Worm (Caenorhabditis elegans) whole organism, young adult: ENCODE measurements around the gene F36H9.2.

ENCODE experiments used
- B0261.1 ChIP-seq: sonication (generic microtip); optimal IDR thresholded peaks from 2 replicates; lab custom pipeline; 2016; ENCODE audit warnings: mild to moderate bottlenecking, missing genetic modification characterization, moderate library complexity, missing compliant biosample characterization
- B0336.3 ChIP-seq: fragments of 200-800 bp; sonication (Bioruptor generic); IDR thresholded peaks from 2 replicates; pipeline ENCODE4 v1.3.6; 2022; ENCODE audit warnings: missing genetic modification characterization, missing compliant biosample characterization
- C06A6.2 ChIP-seq: fragments of 200-800 bp; sonication (Bioruptor generic); conservative IDR thresholded peaks from 2 replicates; pipeline ENCODE4 v1.3.6; 2022; ENCODE audit warnings: missing genetic modification characterization, missing compliant biosample characterization
- D2030.7 ChIP-seq: fragments of 200-800 bp; sonication (Bioruptor generic); IDR thresholded peaks from 2 replicates; pipeline ENCODE4 v1.3.6; 2022; ENCODE audit warnings: missing genetic modification reagents, missing genetic modification characterization, missing compliant biosample characterization
- F23B12.7 ChIP-seq: sonication (generic microtip); optimal IDR thresholded peaks from 2 replicates; lab custom pipeline; 2017; ENCODE audit warnings: missing genetic modification characterization, mild to moderate bottlenecking, missing compliant biosample characterization, antibody characterized with exemption, moderate library complexity; ENCODE audit not compliant: insufficient read depth
- F49E8.2 ChIP-seq: sonication (generic microtip); optimal IDR thresholded peaks from 3 replicates; lab custom pipeline; 2017; ENCODE audit warnings: missing genetic modification characterization, mild to moderate bottlenecking, missing compliant biosample characterization, antibody characterized with exemption, moderate library complexity; ENCODE audit not compliant: insufficient read depth
- F52B5.7 ChIP-seq: sonication (generic microtip); optimal IDR thresholded peaks from 2 replicates; lab custom pipeline; 2016; ENCODE audit warnings: mild to moderate bottlenecking, missing genetic modification characterization, missing compliant biosample characterization
- K12H6.12 ChIP-seq: fragments of 200-800 bp; sonication (Bioruptor generic); optimal IDR thresholded peaks from 2 replicates; lab custom pipeline; 2018; ENCODE audit warnings: mild to moderate bottlenecking, missing genetic modification characterization, missing compliant biosample characterization
- T07F8.4 ChIP-seq: sonication (generic microtip); optimal IDR thresholded peaks from 2 replicates; lab custom pipeline; 2016; ENCODE audit warnings: mild to moderate bottlenecking, missing genetic modification characterization, moderate library complexity, missing compliant biosample characterization
- Y79H2A.3 ChIP-seq: fragments of 200-800 bp; sonication (Bioruptor generic); conservative IDR thresholded peaks from 2 replicates; pipeline ENCODE4 v1.3.6; 2022; ENCODE audit warnings: missing genetic modification reagents, missing genetic modification characterization, missing compliant biosample characterization
- aptf-2 ChIP-seq: fragments of 200-800 bp; sonication (Bioruptor generic); conservative IDR thresholded peaks from 2 replicates; pipeline ENCODE4 v1.3.6; 2022; ENCODE audit warnings: missing genetic modification reagents, missing genetic modification characterization, missing compliant biosample characterization
- aptf-3 ChIP-seq: fragments of 200-800 bp; sonication (Bioruptor generic); IDR thresholded peaks from 2 replicates; pipeline ENCODE4 v1.3.6; 2022; ENCODE audit warnings: missing genetic modification characterization, missing compliant biosample characterization
- attf-5 ChIP-seq: fragments of 200-800 bp; sonication (Bioruptor generic); optimal IDR thresholded peaks from 2 replicates; lab custom pipeline; 2018; ENCODE audit warnings: mild to moderate bottlenecking, missing genetic modification characterization, missing compliant biosample characterization
- cebp-1 ChIP-seq, 2 experiments: fragments of 200-800 bp in 1 of 2; sonication (Bioruptor generic) in 1 of 2; sonication (generic microtip) in 1 of 2; IDR thresholded peaks in 1 of 2; optimal IDR thresholded peaks in 1 of 2; 2 replicates each; pipeline versions ENCODE4 v1.3.6 to Lab custom; 2017 to 2022; ENCODE audit warnings: missing compliant biosample characterization in 2 of 2, missing genetic modification characterization in 2 of 2, mild to moderate bottlenecking in 1 of 2, missing genetic modification reagents in 1 of 2, moderate library complexity in 1 of 2
- ceh-27 ChIP-seq: fragments of 200-800 bp; sonication (Bioruptor generic); optimal IDR thresholded peaks from 2 replicates; lab custom pipeline; 2018; ENCODE audit warnings: mild to moderate bottlenecking, missing genetic modification characterization, moderate library complexity, missing compliant biosample characterization
- ceh-58 ChIP-seq: fragments of 200-800 bp; sonication (Bioruptor generic); IDR thresholded peaks from 2 replicates; pipeline ENCODE4 v1.3.6; 2022; ENCODE audit warnings: missing genetic modification characterization, missing compliant biosample characterization
- dox-1 ChIP-seq: fragments of 200-800 bp; sonication (Bioruptor generic); IDR thresholded peaks from 2 replicates; pipeline ENCODE4 v1.3.6; 2022; ENCODE audit warnings: missing genetic modification reagents, missing genetic modification characterization, missing compliant biosample characterization
- egrh-3 ChIP-seq: fragments of 200-800 bp; sonication (Bioruptor generic); IDR thresholded peaks from 2 replicates; pipeline ENCODE4 v1.3.6; 2022; ENCODE audit warnings: missing genetic modification reagents, missing genetic modification characterization, missing compliant biosample characterization
- ekl-4 ChIP-seq: fragments of 200-800 bp; sonication (Bioruptor generic); IDR thresholded peaks from 2 replicates; pipeline ENCODE4 v1.3.6; 2022; ENCODE audit warnings: missing genetic modification reagents, missing genetic modification characterization, missing compliant biosample characterization
- ets-4 ChIP-seq: fragments of 200-800 bp; sonication (Bioruptor generic); optimal IDR thresholded peaks from 2 replicates; lab custom pipeline; 2018; ENCODE audit warnings: mild to moderate bottlenecking, missing genetic modification characterization, missing compliant biosample characterization
- gei-17 ChIP-seq: fragments of 200-800 bp; sonication (Bioruptor generic); optimal IDR thresholded peaks from 2 replicates; lab custom pipeline; 2018; ENCODE audit warnings: mild to moderate bottlenecking, missing genetic modification characterization, missing compliant biosample characterization
- him-1 ChIP-seq: sonication (generic microtip); optimal IDR thresholded peaks from 2 replicates; lab custom pipeline; 2016; ENCODE audit warnings: missing genotype, missing genetic modification reagents, missing genetic modification characterization, missing compliant biosample characterization
- hmg-1.2 ChIP-seq: fragments of 200-800 bp; sonication (Bioruptor generic); IDR thresholded peaks from 2 replicates; pipeline ENCODE4 v1.3.6; 2022; ENCODE audit warnings: missing genetic modification reagents, missing genetic modification characterization, missing compliant biosample characterization
- lin-26 ChIP-seq: fragments of 200-800 bp; sonication (Bioruptor generic); IDR thresholded peaks from 2 replicates; pipeline ENCODE4 v1.3.6; 2022; ENCODE audit warnings: missing genetic modification reagents, missing genetic modification characterization, missing compliant biosample characterization
- lsl-1 ChIP-seq: fragments of 200-800 bp; sonication (Bioruptor generic); optimal IDR thresholded peaks from 2 replicates; lab custom pipeline; 2018; ENCODE audit warnings: mild to moderate bottlenecking, missing genetic modification characterization, moderate library complexity, missing compliant biosample characterization
- madf-8 ChIP-seq: fragments of 200-800 bp; sonication (Bioruptor generic); conservative IDR thresholded peaks from 2 replicates; pipeline ENCODE4 v1.3.6; 2022; ENCODE audit warnings: missing genetic modification reagents, missing genetic modification characterization, missing compliant biosample characterization
- mcd-1 ChIP-seq: fragments of 200-800 bp; sonication (Bioruptor generic); IDR thresholded peaks from 2 replicates; pipeline ENCODE4 v1.3.6; 2022; ENCODE audit warnings: missing genetic modification reagents, missing genetic modification characterization, missing compliant biosample characterization
- mxl-1 ChIP-seq: sonication (generic microtip); optimal IDR thresholded peaks from 2 replicates; lab custom pipeline; 2016; ENCODE audit warnings: missing genetic modification characterization, missing compliant biosample characterization
- nhr-80 ChIP-seq: sonication (generic microtip); optimal IDR thresholded peaks from 2 replicates; lab custom pipeline; 2016; ENCODE audit warnings: missing genetic modification characterization, missing compliant biosample characterization
- sea-2 ChIP-seq: fragments of 200-800 bp; sonication (Bioruptor generic); IDR thresholded peaks from 2 replicates; pipeline ENCODE4 v1.3.6; 2022; ENCODE audit warnings: missing genetic modification characterization, missing compliant biosample characterization
- snpc-3.4 ChIP-seq: sonication (generic microtip); optimal IDR thresholded peaks from 2 replicates; lab custom pipeline; 2017; ENCODE audit warnings: missing genetic modification characterization, mild to moderate bottlenecking, missing compliant biosample characterization, antibody characterized with exemption, moderate library complexity, missing genotype, missing genetic modification reagents
- snpc-4 ChIP-seq, 5 experiments: fragments of 150-350 bp in 1 of 5; sonication (generic microtip) in 4 of 5; optimal IDR thresholded peaks; 2 replicates each; lab custom pipeline; 2014 to 2018; ENCODE audit warnings: missing genetic modification characterization in 5 of 5, missing biosample characterization in 3 of 5, antibody characterized with exemption in 2 of 5, mild to moderate bottlenecking in 2 of 5, missing compliant biosample characterization in 2 of 5, missing genotype in 2 of 5, moderate library complexity in 2 of 5, missing genetic modification reagents in 1 of 5
- sptf-2 ChIP-seq: fragments of 200-800 bp; sonication (Bioruptor generic); optimal IDR thresholded peaks from 2 replicates; lab custom pipeline; 2018; ENCODE audit warnings: mild to moderate bottlenecking, missing genetic modification characterization, missing compliant biosample characterization
- tbx-9 ChIP-seq: sonication (generic microtip); optimal IDR thresholded peaks from 2 replicates; lab custom pipeline; 2016; ENCODE audit warnings: borderline replicate concordance, missing genetic modification characterization, inconsistent platforms, missing compliant biosample characterization
- tlf-1 ChIP-seq: fragments of 200-800 bp; sonication (Bioruptor generic); optimal IDR thresholded peaks from 2 replicates; lab custom pipeline; 2018; ENCODE audit warnings: mild to moderate bottlenecking, missing genetic modification characterization, missing compliant biosample characterization
- zfh-2 ChIP-seq: fragments of 200-800 bp; sonication (Bioruptor generic); conservative IDR thresholded peaks from 2 replicates; pipeline ENCODE4 v1.3.6; 2022; ENCODE audit warnings: missing genetic modification reagents, missing genetic modification characterization, missing compliant biosample characterization
- zim-3 ChIP-seq: sonication (generic microtip); optimal IDR thresholded peaks from 2 replicates; lab custom pipeline; 2017; ENCODE audit warnings: mild to moderate bottlenecking, missing genetic modification characterization, moderate library complexity, missing compliant biosample characterization
- ztf-18 ChIP-seq: sonication (generic microtip); optimal IDR thresholded peaks from 2 replicates; lab custom pipeline; 2016; ENCODE audit warnings: missing genotype, mild to moderate bottlenecking, missing genetic modification characterization, missing compliant biosample characterization

Gene F36H9.2

DNA sequence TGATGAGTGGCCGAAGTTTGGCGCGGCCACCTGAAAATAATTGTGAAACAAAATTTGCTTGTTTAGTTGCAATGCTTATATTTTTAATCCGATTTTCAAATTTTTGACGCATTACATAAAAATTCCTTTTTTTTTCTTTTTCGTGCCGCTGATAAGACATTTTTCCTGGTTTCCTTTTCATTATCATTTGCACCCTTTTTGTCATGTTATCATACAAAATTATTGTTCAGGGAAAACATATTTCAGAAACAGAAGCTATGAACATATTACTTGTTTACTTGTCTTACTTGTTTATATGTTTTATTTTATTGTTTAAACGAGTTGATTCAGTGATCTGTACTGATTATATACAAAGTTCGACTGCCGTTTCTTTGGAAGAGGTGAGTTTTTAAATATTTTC lies 27.6 kb upstream of the F36H9.2 start, which contains the start of gene clec-205:
Gene clec-205 (plus strand): TSS at position 212 of the 400 bp plus-strand sequence.
- TF ChIP-seq zim-3 (tag; lab: Kevin White, UChicago): no peak
- peak; percentile 46 for TF ChIP-seq nhr-80 (tag; lab: Kevin White, UChicago)
- no peak for TF ChIP-seq B0261.1 (tag; lab: Kevin White, UChicago)
- no peak for TF ChIP-seq ceh-27
- no peak for TF ChIP-seq him-1 (tag; lab: Kevin White, UChicago)
- TF ChIP-seq, all 124 proteins: peak for 1

ce11 chrV:1767427-1767826 lies 20.8 kb upstream of the F36H9.2 start:
- TF ChIP-seq tbx-9 (tag; lab: Kevin White, UChicago): no peak
- TF ChIP-seq T07F8.4: no peak
- no peak for TF ChIP-seq aptf-2 (GFP tag; lab: Robert Waterston, UW)
- TF ChIP-seq snpc-3.4 (tag; lab: Kevin White, UChicago): no peak
- TF ChIP-seq Y79H2A.3: no peak
- TF ChIP-seq tlf-1 (GFP tag; lab: Kevin White, UChicago): no peak

DNA sequence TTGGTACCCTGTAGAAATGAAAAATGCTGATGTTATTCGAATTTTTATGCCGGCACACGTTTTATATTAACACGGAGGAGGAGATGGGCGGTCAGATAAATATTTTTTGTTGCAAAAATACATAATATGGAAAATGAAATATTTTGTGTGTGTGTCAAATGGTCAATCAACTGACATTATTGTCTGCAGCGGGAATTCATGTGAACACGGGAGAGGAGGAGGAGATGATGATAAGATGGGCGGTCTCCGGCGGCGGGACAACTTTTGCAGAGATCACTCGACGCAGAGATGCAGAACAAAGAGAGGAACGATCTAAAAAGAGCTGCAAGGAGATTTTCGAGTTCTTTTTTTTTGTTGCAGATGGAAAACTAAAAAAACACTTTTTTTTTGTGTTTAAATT lies 16.5 kb upstream of the F36H9.2 start, which contains the start of gene dhs-13:
Gene dhs-13 (minus strand): TSS at position 8 of the 400 bp plus-strand sequence.
- TF ChIP-seq gei-17: no peak
- TF ChIP-seq B0336.3 (GFP tag; lab: Robert Waterston, UW): peak; percentile 36; the same call in 1 of the 2 replicates
- TF ChIP-seq snpc-4 (GFP tag; optimal IDR thresholded peaks at IDR 0.05; lab: Kevin White, UChicago): no peak
- TF ChIP-seq snpc-4 (tag; optimal IDR thresholded peaks at IDR 0.05; lab: Kevin White, UChicago): no peak
- TF ChIP-seq dox-1 (GFP tag; lab: Robert Waterston, UW): peak; percentile 52; the same call in 1 of the 2 replicates
- no peak for TF ChIP-seq madf-8 (GFP tag; lab: Robert Waterston, UW)
- TF ChIP-seq cebp-1 (GFP tag; IDR thresholded peaks at IDR 0.05; lab: Robert Waterston, UW): no peak
- peak; percentile 42 for TF ChIP-seq cebp-1 (tag; optimal IDR thresholded peaks at IDR 0.05; lab: Kevin White, UChicago)
- TF ChIP-seq aptf-3 (GFP tag; lab: Robert Waterston, UW): no peak
- 0 out of 2 replicates have a peak, but pooled peaks have one; percentile 23 for TF ChIP-seq zfh-2
- TF ChIP-seq mxl-1: no peak
- peak; percentile 16; the same call in 1 of the 2 replicates for TF ChIP-seq hmg-1.2 (GFP tag; lab: Robert Waterston, UW)
- TF ChIP-seq attf-5: peak; percentile 20
- no peak for TF ChIP-seq sea-2 (GFP tag; lab: Robert Waterston, UW)
- TF ChIP-seq K12H6.12: no peak
- no peak for TF ChIP-seq F23B12.7 (tag; lab: Kevin White, UChicago)
- TF ChIP-seq F49E8.2 (tag; lab: Kevin White, UChicago): no peak
- no peak for TF ChIP-seq sptf-2
- no peak for TF ChIP-seq egrh-3
- TF ChIP-seq nhr-80 (tag; lab: Kevin White, UChicago): peak; percentile 61
- TF ChIP-seq F52B5.7 (tag; lab: Kevin White, UChicago): no peak

DNA sequence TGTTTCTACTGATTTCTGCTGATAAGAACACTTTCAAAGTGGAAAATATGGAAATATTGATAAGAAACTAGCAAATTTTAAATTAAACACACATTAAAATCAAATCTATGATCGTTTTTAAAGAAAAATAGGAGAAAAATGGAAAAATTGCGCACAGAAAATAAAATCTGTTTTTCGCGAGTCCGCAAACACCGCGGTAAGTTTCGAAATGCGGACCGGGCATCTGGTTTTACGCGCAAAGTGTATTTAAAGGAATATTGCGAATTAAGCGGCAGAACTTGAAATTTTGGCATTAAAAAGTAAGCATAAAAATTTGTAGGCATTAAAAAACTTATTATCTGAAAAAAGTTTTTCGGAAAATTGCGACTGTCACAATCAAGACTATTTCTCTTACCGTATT lies 15.1 kb upstream of the F36H9.2 start:
- TF ChIP-seq ztf-18 (tag; lab: Kevin White, UChicago): no peak
- no peak for TF ChIP-seq ets-4 (GFP tag; lab: Kevin White, UChicago)
- no peak for TF ChIP-seq gei-17
- TF ChIP-seq C06A6.2 (GFP tag; lab: Robert Waterston, UW): no peak
- TF ChIP-seq lsl-1 (GFP tag; lab: Kevin White, UChicago): peak; percentile 77
- TF ChIP-seq ekl-4 (GFP tag; lab: Robert Waterston, UW): no peak
- 0 out of 2 replicates have a peak, but pooled peaks have one; percentile 10 for TF ChIP-seq mcd-1 (GFP tag; lab: Robert Waterston, UW)
- peak; percentile 12 for TF ChIP-seq nhr-80 (tag; lab: Kevin White, UChicago)
- TF ChIP-seq lin-26 (GFP tag; lab: Robert Waterston, UW): no peak
- no peak for TF ChIP-seq ceh-58 (GFP tag; lab: Robert Waterston, UW)
- 0 out of 2 replicates have a peak, but pooled peaks have one; percentile 16 for TF ChIP-seq D2030.7 (GFP tag; lab: Robert Waterston, UW)
- no peak for TF ChIP-seq F49E8.2 (tag; lab: Kevin White, UChicago)
- no peak for TF ChIP-seq tbx-9 (tag; lab: Kevin White, UChicago)
- TF ChIP-seq, all 124 proteins: peak for 4
